Worm (Caenorhabditis elegans) whole organism, L3 larva: ENCODE data around the gene ceh-63.
A peak's percentile ranks its signal among the peaks of the same experiment; 100 is the strongest.

ENCODE experiments used
- ZK546.5 ChIP-seq: sonication (generic microtip); optimal IDR thresholded peaks from 2 replicates; lab custom pipeline; 2017; ENCODE audit warnings: missing biosample characterization, missing genetic modification characterization
- aly-2 ChIP-seq: fragments of 150-350 bp; optimal IDR thresholded peaks from 2 replicates; lab custom pipeline; 2014; ENCODE audit warnings: missing biosample characterization, missing genetic modification characterization
- ama-1 ChIP-seq: fragments of 150-350 bp; optimal IDR thresholded peaks from 2 replicates; lab custom pipeline; 2018
- ceh-16 ChIP-seq: sonication (generic microtip); optimal IDR thresholded peaks from 2 replicates; lab custom pipeline; 2017; ENCODE audit warnings: missing biosample characterization, missing genetic modification characterization
- ceh-28 ChIP-seq: fragments of 150-350 bp; optimal IDR thresholded peaks from 2 replicates; lab custom pipeline; 2014; ENCODE audit warnings: missing biosample characterization, missing genetic modification reagents, missing genetic modification characterization
- ceh-82 ChIP-seq: fragments of 150-350 bp; optimal IDR thresholded peaks from 2 replicates; lab custom pipeline; 2014; ENCODE audit warnings: missing biosample characterization, missing genetic modification characterization
- ceh-9 ChIP-seq: sonication (generic microtip); optimal IDR thresholded peaks from 2 replicates; lab custom pipeline; 2018; ENCODE audit warnings: missing biosample characterization, missing genetic modification characterization
- egl-27 ChIP-seq: sonication (generic microtip); optimal IDR thresholded peaks from 4 replicates; lab custom pipeline; 2017; ENCODE audit warnings: missing biosample characterization, missing genetic modification reagents, missing genetic modification characterization
- egl-5 ChIP-seq: fragments of 150-350 bp; optimal IDR thresholded peaks from 2 replicates; lab custom pipeline; 2017; ENCODE audit warnings: missing biosample characterization, missing genetic modification reagents, missing genetic modification characterization, inconsistent platforms
- elt-1 ChIP-seq: fragments of 150-350 bp; optimal IDR thresholded peaks from 2 replicates; lab custom pipeline; 2014; ENCODE audit warnings: missing biosample characterization, missing genetic modification characterization
- elt-2 ChIP-seq: sonication (generic microtip); optimal IDR thresholded peaks from 2 replicates; lab custom pipeline; 2016; ENCODE audit warnings: missing genetic modification reagents, mild to moderate bottlenecking, missing genetic modification characterization, missing compliant biosample characterization
- elt-3 ChIP-seq, 3 experiments: fragments of 150-350 bp in 1 of 3; sonication (generic microtip) in 2 of 3; optimal IDR thresholded peaks; 2 replicates in 2 of 3; 4 replicates in 1 of 3; lab custom pipeline; 2014 to 2017; ENCODE audit warnings: missing biosample characterization in 3 of 3, missing genetic modification characterization in 3 of 3
- eor-1 ChIP-seq, 2 experiments: fragments of 150-350 bp; optimal IDR thresholded peaks; 2 replicates each; lab custom pipeline; 2014 to 2018; ENCODE audit warnings: missing biosample characterization in 2 of 2, missing genetic modification characterization in 2 of 2
- fkh-10 ChIP-seq: sonication (generic microtip); optimal IDR thresholded peaks from 2 replicates; lab custom pipeline; 2017; ENCODE audit warnings: missing biosample characterization, missing genetic modification reagents, missing genetic modification characterization
- fkh-2 ChIP-seq: fragments of 150-350 bp; optimal IDR thresholded peaks from 2 replicates; lab custom pipeline; 2014; ENCODE audit warnings: missing biosample characterization, missing genetic modification reagents, missing genetic modification characterization
- fos-1 ChIP-seq: fragments of 150-350 bp; optimal IDR thresholded peaks from 2 replicates; lab custom pipeline; 2014; ENCODE audit warnings: missing biosample characterization, missing genetic modification characterization
- hmg-11 ChIP-seq: sonication (generic microtip); optimal IDR thresholded peaks from 2 replicates; lab custom pipeline; 2016; ENCODE audit warnings: missing genetic modification characterization, missing compliant biosample characterization
- lin-15B ChIP-seq: fragments of 150-350 bp; optimal IDR thresholded peaks from 2 replicates; lab custom pipeline; 2014; ENCODE audit warnings: missing biosample characterization, missing genetic modification characterization
- lin-39 ChIP-seq: fragments of 150-350 bp; optimal IDR thresholded peaks from 2 replicates; lab custom pipeline; 2018; ENCODE audit warnings: missing biosample characterization, missing genetic modification reagents, missing genetic modification characterization
- lsy-12 ChIP-seq: sonication (generic microtip); optimal IDR thresholded peaks from 2 replicates; lab custom pipeline; 2016; ENCODE audit warnings: mild to moderate bottlenecking, missing genetic modification characterization, missing compliant biosample characterization
- mdl-1 ChIP-seq: fragments of 150-350 bp; optimal IDR thresholded peaks from 2 replicates; lab custom pipeline; 2014; ENCODE audit warnings: missing biosample characterization, missing genetic modification characterization
- nfya-1 ChIP-seq: sonication (generic microtip); optimal IDR thresholded peaks from 2 replicates; lab custom pipeline; 2017; ENCODE audit warnings: missing genetic modification characterization, mild to moderate bottlenecking, missing compliant biosample characterization, antibody characterized with exemption, moderate library complexity; ENCODE audit not compliant: insufficient read depth
- nhr-12 ChIP-seq: fragments of 150-350 bp; optimal IDR thresholded peaks from 2 replicates; lab custom pipeline; 2014; ENCODE audit warnings: missing biosample characterization, missing genetic modification characterization
- nhr-237 ChIP-seq: fragments of 150-350 bp; optimal IDR thresholded peaks from 2 replicates; lab custom pipeline; 2014; ENCODE audit warnings: missing biosample characterization, missing genetic modification characterization
- nhr-43 ChIP-seq: sonication (generic microtip); optimal IDR thresholded peaks from 2 replicates; lab custom pipeline; 2016; ENCODE audit warnings: mild to moderate bottlenecking, missing genetic modification characterization, missing compliant biosample characterization; ENCODE audit not compliant: poor library complexity, severe bottlenecking
- nhr-76 ChIP-seq: fragments of 150-350 bp; sonication (generic microtip); optimal IDR thresholded peaks from 5 replicates; lab custom pipeline; 2014; ENCODE audit warnings: missing biosample characterization, missing genetic modification characterization
- nhr-77 ChIP-seq: fragments of 150-350 bp; optimal IDR thresholded peaks from 2 replicates; lab custom pipeline; 2014; ENCODE audit warnings: missing biosample characterization, missing genetic modification characterization
- pha-4 ChIP-seq: fragments of 150-350 bp; optimal IDR thresholded peaks from 2 replicates; lab custom pipeline; 2014; ENCODE audit warnings: missing biosample characterization, missing genetic modification reagents, missing genetic modification characterization
- pqm-1 ChIP-seq: fragments of 150-350 bp; optimal IDR thresholded peaks from 2 replicates; lab custom pipeline; 2017; ENCODE audit warnings: missing biosample characterization, missing genetic modification characterization, inconsistent platforms
- snpc-4 ChIP-seq: fragments of 150-350 bp; optimal IDR thresholded peaks from 2 replicates; lab custom pipeline; 2014; ENCODE audit warnings: missing biosample characterization, missing genetic modification characterization
- tbx-2 ChIP-seq: sonication (generic microtip); optimal IDR thresholded peaks from 2 replicates; lab custom pipeline; 2016; ENCODE audit warnings: mild to moderate bottlenecking, missing genetic modification characterization, missing compliant biosample characterization
- unc-39 ChIP-seq: sonication (generic microtip); optimal IDR thresholded peaks from 4 replicates; lab custom pipeline; 2017; ENCODE audit warnings: missing biosample characterization, missing genetic modification characterization
- unc-62 ChIP-seq: fragments of 150-350 bp; sonication (generic microtip); optimal IDR thresholded peaks from 4 replicates; lab custom pipeline; 2014; ENCODE audit warnings: missing biosample characterization, missing genetic modification reagents, missing genetic modification characterization
- zag-1 ChIP-seq: fragments of 150-350 bp; optimal IDR thresholded peaks from 2 replicates; lab custom pipeline; 2014; ENCODE audit warnings: missing biosample characterization, missing genetic modification characterization
- ztf-11 ChIP-seq: fragments of 150-350 bp; optimal IDR thresholded peaks from 2 replicates; lab custom pipeline; 2014; ENCODE audit warnings: missing biosample characterization, missing genetic modification characterization
- ztf-4 ChIP-seq: fragments of 150-350 bp; optimal IDR thresholded peaks from 2 replicates; lab custom pipeline; 2014; ENCODE audit warnings: missing biosample characterization, missing genetic modification characterization

The ceh-63 gene

ce11 chrX:3697623-3698022 lies 23.8 kb upstream of the ceh-63 start:
- TF ChIP-seq lsy-12 (tag; lab: Kevin White, UChicago): peak; percentile 62
- peak; percentile 19 for TF ChIP-seq pqm-1 (tag; lab: Kevin White, UChicago)
- TF ChIP-seq zag-1 (tag; lab: Kevin White, UChicago): peak; percentile 10
- peak; percentile 38 for TF ChIP-seq nfya-1 (tag; lab: Kevin White, UChicago)
- TF ChIP-seq nhr-43: peak; percentile 57
- TF ChIP-seq lin-39 (tag; lab: Kevin White, UChicago): peak; percentile 74
- TF ChIP-seq egl-27: no peak
- TF ChIP-seq tbx-2: peak; percentile 57
- no peak for TF ChIP-seq unc-62 (GFP tag; lab: Kevin White, UChicago)
- no peak for TF ChIP-seq lin-15B
- peak; percentile 51 for TF ChIP-seq ceh-82 (tag; lab: Kevin White, UChicago)
- TF ChIP-seq pha-4 (tag; lab: Kevin White, UChicago): peak; percentile 60
- no peak for TF ChIP-seq elt-2 (tag; lab: Kevin White, UChicago)
- no peak for TF ChIP-seq ztf-4 (tag; lab: Kevin White, UChicago)
- peak; percentile 94 for TF ChIP-seq hmg-11

- TF ChIP-seq unc-39 (tag; lab: Kevin White, UChicago) (no peak), ceh-16 (tag; lab: Kevin White, UChicago) (no peak), snpc-4 (tag; lab: Kevin White, UChicago) (no peak), lin-15B (no peak), elt-3 (tag; optimal IDR thresholded peaks at IDR 0.05; lab: Kevin White, UChicago) (no peak), nhr-12 (tag; lab: Kevin White, UChicago) (no peak), nhr-43 (no peak), elt-1 (tag; lab: Kevin White, UChicago) (no peak), nfya-1 (tag; lab: Kevin White, UChicago) (no peak), zag-1 (tag; lab: Kevin White, UChicago) (no peak), ceh-28 (tag; lab: Kevin White, UChicago) (no peak), ZK546.5 (tag; lab: Kevin White, UChicago) (no peak), nhr-77 (no peak), ama-1 (no peak), aly-2 (tag; lab: Kevin White, UChicago) (no peak), ceh-9 (tag; lab: Kevin White, UChicago) (no peak), fkh-10 (GFP tag; lab: Kevin White, UChicago) (no peak), mdl-1 (tag; lab: Kevin White, UChicago) (no peak), elt-2 (tag; lab: Kevin White, UChicago) (no peak), tbx-2 (no peak)
Observed at ce11 chrX:3696603-3697002, 22.7 kb upstream of the ceh-63 start, which contains the start of gene C01C4.3. TSS of gene C01C4.3 (plus strand) at chrX:3696903.

- peak; percentile 13 for TF ChIP-seq hmg-11
- no peak for TF ChIP-seq ztf-11 (tag; lab: Kevin White, UChicago)
- TF ChIP-seq ceh-82 (tag; lab: Kevin White, UChicago): no peak
- no peak for TF ChIP-seq lsy-12 (tag; lab: Kevin White, UChicago)
- no peak for TF ChIP-seq ztf-4 (tag; lab: Kevin White, UChicago)
- no peak for TF ChIP-seq ceh-28 (tag; lab: Kevin White, UChicago)
Observed at ce11 chrX:3695826-3696225, 22.0 kb upstream of the ceh-63 start.

ce11 chrX:3694172-3694571 lies 20.3 kb upstream of the ceh-63 start:
- TF ChIP-seq eor-1 (tag; optimal IDR thresholded peaks at IDR 0.05; lab: Kevin White, UChicago) (no peak), egl-27 (peak; percentile 16), nfya-1 (tag; lab: Kevin White, UChicago) (peak; percentile 76), lin-39 (tag; lab: Kevin White, UChicago) (peak; percentile 85), hmg-11 (peak; percentile 74), fkh-10 (GFP tag; lab: Kevin White, UChicago) (no peak), nhr-43 (no peak), snpc-4 (tag; lab: Kevin White, UChicago) (no peak), nhr-76 (no peak), fkh-2 (no peak), fos-1 (tag; lab: Kevin White, UChicago) (no peak), aly-2 (tag; lab: Kevin White, UChicago) (no peak), nhr-12 (tag; lab: Kevin White, UChicago) (no peak), unc-62 (GFP tag; lab: Kevin White, UChicago) (no peak), lsy-12 (tag; lab: Kevin White, UChicago) (peak; percentile 40), nhr-237 (tag; lab: Kevin White, UChicago) (no peak), egl-5 (peak; percentile 75)
